Fruit fly (Drosophila melanogaster) whole organism, embryonic: ENCODE data around the gene Cypl.

Source experiments
- Aef1 ChIP-seq: fragments of 200-800 bp; sonication (Bioruptor generic); IDR thresholded peaks from 3 replicates; pipeline ENCODE4 v1.3.6; 2022; ENCODE audit warnings: missing biosample characterization, missing genetic modification characterization
- CG11504 ChIP-seq: fragments of 200-800 bp; sonication (Bioruptor generic); optimal IDR thresholded peaks from 3 replicates; lab custom pipeline; 2019; ENCODE audit warnings: missing biosample characterization, mild to moderate bottlenecking, missing genetic modification characterization, moderate library complexity
- CG12071 ChIP-seq: fragments of 200-800 bp; sonication (Bioruptor generic); optimal IDR thresholded peaks from 3 replicates; lab custom pipeline; 2018; ENCODE audit warnings: missing biosample characterization, mild to moderate bottlenecking, missing genetic modification characterization
- CG14667 ChIP-seq: fragments of 200-800 bp; sonication (Bioruptor generic); IDR thresholded peaks from 2 replicates; pipeline ENCODE4 v1.3.6; 2022; ENCODE audit warnings: missing biosample characterization, missing genetic modification characterization
- CG15479 ChIP-seq: fragments of 200-800 bp; sonication (Bioruptor generic); optimal IDR thresholded peaks from 3 replicates; lab custom pipeline; 2019; ENCODE audit warnings: missing biosample characterization, mild to moderate bottlenecking, missing genetic modification characterization, moderate library complexity
- CG16779 ChIP-seq: fragments of 200-800 bp; sonication (Bioruptor generic); IDR thresholded peaks from 2 replicates; pipeline ENCODE4 v1.3.6; 2022; ENCODE audit warnings: missing biosample characterization, missing genetic modification characterization
- CG17328 ChIP-seq: fragments of 200-800 bp; sonication (Bioruptor generic); IDR thresholded peaks from 2 replicates; pipeline ENCODE4 v1.3.6; 2022; ENCODE audit warnings: missing biosample characterization, missing genetic modification characterization
- CG3847 ChIP-seq: fragments of 200-800 bp; sonication (Bioruptor generic); IDR thresholded peaks from 2 replicates; pipeline ENCODE4 v1.3.6; 2022; ENCODE audit warnings: missing biosample characterization, missing genetic modification characterization
- CG42726 ChIP-seq: fragments of 200-800 bp; sonication (Bioruptor generic); IDR thresholded peaks from 2 replicates; pipeline ENCODE4 v1.3.6; 2022; ENCODE audit warnings: missing biosample characterization, missing genetic modification characterization; ENCODE audit not compliant: partially characterized antibody
- CG4282 ChIP-seq: fragments of 200-800 bp; sonication (Bioruptor generic); optimal IDR thresholded peaks from 2 replicates; lab custom pipeline; 2016; ENCODE audit warnings: missing biosample characterization, missing genetic modification characterization
- CG6254 ChIP-seq: fragments of 200-800 bp; sonication (Bioruptor generic); optimal IDR thresholded peaks from 3 replicates; lab custom pipeline; 2017; ENCODE audit warnings: mild to moderate bottlenecking, missing biosample characterization, missing genetic modification reagents, missing genetic modification characterization
- CG6272 ChIP-seq: fragments of 200-800 bp; sonication (Bioruptor generic); IDR thresholded peaks from 2 replicates; pipeline ENCODE4 v1.3.6; 2022; ENCODE audit warnings: missing biosample characterization, missing genetic modification characterization
- Camta ChIP-seq: fragments of 200-800 bp; sonication (Bioruptor generic); optimal IDR thresholded peaks from 2 replicates; lab custom pipeline; 2016; ENCODE audit warnings: missing biosample characterization, missing genetic modification characterization
- Dbx ChIP-seq: fragments of 200-800 bp; sonication (Bioruptor generic); IDR thresholded peaks from 3 replicates; pipeline ENCODE4 v1.3.6; 2022; ENCODE audit warnings: missing biosample characterization, missing genetic modification characterization
- Eip74EF ChIP-seq, 2 experiments: fragments of 200-800 bp in 1 of 2; fragments of >200 bp in 1 of 2; sonication (Bioruptor generic) in 1 of 2; optimal IDR thresholded peaks; 2 replicates each; lab custom pipeline; 2017 to 2019; ENCODE audit warnings: missing biosample characterization in 2 of 2, missing genetic modification characterization in 2 of 2, mild to moderate bottlenecking in 1 of 2, moderate library complexity in 1 of 2
- Fer2 ChIP-seq: fragments of 200-800 bp; sonication (Bioruptor generic); optimal IDR thresholded peaks from 2 replicates; lab custom pipeline; 2018; ENCODE audit warnings: missing biosample characterization, mild to moderate bottlenecking, missing genetic modification characterization, moderate library complexity
- HLH54F ChIP-seq: fragments of 200-800 bp; sonication (Bioruptor generic); optimal IDR thresholded peaks from 3 replicates; lab custom pipeline; 2016; ENCODE audit warnings: missing biosample characterization, missing genetic modification characterization
- Hr3 ChIP-seq: fragments of 200-800 bp; sonication (Bioruptor generic); optimal IDR thresholded peaks from 3 replicates; lab custom pipeline; 2016; ENCODE audit warnings: missing biosample characterization, missing genetic modification characterization
- Mes4 ChIP-seq: fragments of 200-800 bp; sonication (Bioruptor generic); optimal IDR thresholded peaks from 2 replicates; lab custom pipeline; 2016; ENCODE audit warnings: missing biosample characterization, missing genetic modification characterization
- NC2β ChIP-seq: fragments of 200-800 bp; sonication (Bioruptor generic); optimal IDR thresholded peaks from 2 replicates; lab custom pipeline; 2016; ENCODE audit warnings: missing biosample characterization, missing genetic modification characterization
- Neu2 ChIP-seq: fragments of 200-800 bp; sonication (Bioruptor generic); optimal IDR thresholded peaks from 3 replicates; lab custom pipeline; 2016; ENCODE audit warnings: missing biosample characterization, missing genetic modification characterization, borderline replicate concordance
- NfI ChIP-seq: fragments of 200-800 bp; sonication (Bioruptor generic); optimal IDR thresholded peaks from 3 replicates; lab custom pipeline; 2018; ENCODE audit warnings: missing biosample characterization, mild to moderate bottlenecking, missing genetic modification characterization, moderate library complexity
- Oli ChIP-seq: fragments of 200-800 bp; sonication (Bioruptor generic); optimal IDR thresholded peaks from 2 replicates; lab custom pipeline; 2018; ENCODE audit warnings: missing biosample characterization, mild to moderate bottlenecking, missing genetic modification characterization, moderate library complexity
- Ravus ChIP-seq: fragments of 200-800 bp; sonication (Bioruptor generic); IDR thresholded peaks from 2 replicates; pipeline ENCODE4 v1.3.6; 2022; ENCODE audit warnings: missing biosample characterization, missing genetic modification characterization
- Rx ChIP-seq: fragments of 200-800 bp; sonication (Bioruptor generic); IDR thresholded peaks from 2 replicates; pipeline ENCODE4 v1.3.6; 2022; ENCODE audit warnings: missing biosample characterization, missing genetic modification characterization
- Sin3A ChIP-seq: fragments of >200 bp; optimal IDR thresholded peaks from 2 replicates; lab custom pipeline; 2018
- ac ChIP-seq: fragments of 200-800 bp; sonication (Bioruptor generic); optimal IDR thresholded peaks from 3 replicates; lab custom pipeline; 2017; ENCODE audit warnings: missing biosample characterization, mild to moderate bottlenecking, missing genetic modification characterization
- ash1 ChIP-seq: fragments of 200-800 bp; sonication (Bioruptor generic); optimal IDR thresholded peaks from 2 replicates; lab custom pipeline; 2018; ENCODE audit warnings: missing biosample characterization, mild to moderate bottlenecking, missing genetic modification characterization
- caup ChIP-seq: fragments of 200-800 bp; sonication (Bioruptor generic); optimal IDR thresholded peaks from 3 replicates; lab custom pipeline; 2017; ENCODE audit warnings: missing biosample characterization, mild to moderate bottlenecking, missing genetic modification characterization, moderate library complexity; ENCODE audit not compliant: severe bottlenecking
- chm ChIP-seq: fragments of 200-800 bp; sonication (Bioruptor generic); IDR thresholded peaks from 2 replicates; pipeline ENCODE4 v1.3.6; 2022; ENCODE audit warnings: missing biosample characterization, missing genetic modification characterization
- corto ChIP-seq: fragments of 200-800 bp; sonication (Bioruptor generic); optimal IDR thresholded peaks from 2 replicates; lab custom pipeline; 2016; ENCODE audit warnings: missing biosample characterization, mild to moderate bottlenecking, missing genetic modification characterization, moderate library complexity
- crp ChIP-seq, 2 experiments: fragments of 200-800 bp; sonication (Bioruptor generic); optimal IDR thresholded peaks; 2 replicates in 1 of 2; 3 replicates in 1 of 2; lab custom pipeline; 2017; ENCODE audit warnings: missing biosample characterization in 2 of 2, missing genetic modification characterization in 2 of 2, mild to moderate bottlenecking in 1 of 2, moderate library complexity in 1 of 2
- dmrt11E ChIP-seq: fragments of 200-800 bp; sonication (Bioruptor generic); optimal IDR thresholded peaks from 3 replicates; lab custom pipeline; 2018; ENCODE audit warnings: missing biosample characterization, mild to moderate bottlenecking, missing genetic modification characterization, moderate library complexity
- en ChIP-seq: fragments of 200-800 bp; sonication (Bioruptor generic); optimal IDR thresholded peaks from 2 replicates; lab custom pipeline; 2016; ENCODE audit warnings: missing biosample characterization, missing genetic modification characterization
- fru ChIP-seq: fragments of >200 bp; optimal IDR thresholded peaks from 2 replicates; lab custom pipeline; 2017
- hkb ChIP-seq, 2 experiments: fragments of 200-800 bp in 1 of 2; fragments of >200 bp in 1 of 2; sonication (Bioruptor generic) in 1 of 2; IDR thresholded peaks in 1 of 2; optimal IDR thresholded peaks in 1 of 2; 2 replicates each; pipeline versions ENCODE4 v1.3.6 to Lab custom; 2017 to 2022; ENCODE audit warnings: missing biosample characterization in 1 of 2, missing genetic modification characterization in 1 of 2
- klu ChIP-seq: fragments of 200-800 bp; sonication (Bioruptor generic); IDR thresholded peaks from 2 replicates; pipeline ENCODE4 v1.3.6; 2022; ENCODE audit warnings: missing biosample characterization, missing genetic modification characterization
- lbe ChIP-seq: fragments of 200-800 bp; sonication (Bioruptor generic); optimal IDR thresholded peaks from 2 replicates; lab custom pipeline; 2016; ENCODE audit warnings: missing biosample characterization, mild to moderate bottlenecking, missing genetic modification characterization
- mam ChIP-seq: fragments of 200-800 bp; sonication (Bioruptor generic); optimal IDR thresholded peaks from 3 replicates; lab custom pipeline; 2016; ENCODE audit warnings: missing biosample characterization, missing genetic modification characterization
- nerfin-2 ChIP-seq: fragments of 200-800 bp; sonication (Bioruptor generic); IDR thresholded peaks from 2 replicates; pipeline ENCODE4 v1.3.6; 2022; ENCODE audit warnings: missing biosample characterization, missing genetic modification characterization; ENCODE audit not compliant: partially characterized antibody
- oc ChIP-seq: fragments of 200-800 bp; sonication (Bioruptor generic); optimal IDR thresholded peaks from 2 replicates; lab custom pipeline; 2018; ENCODE audit warnings: missing biosample characterization, mild to moderate bottlenecking, missing genetic modification characterization, moderate library complexity
- pan ChIP-seq, 4 experiments: fragments of >200 bp in 3 of 4; fragments of 200-800 bp in 1 of 4; sonication (Bioruptor generic) in 1 of 4; optimal IDR thresholded peaks in 3 of 4; IDR thresholded peaks in 1 of 4; 2 replicates each; pipeline versions ENCODE4 v1.3.6 to Lab custom; 2017 to 2022; ENCODE audit warnings: missing biosample characterization in 2 of 4, missing genetic modification characterization in 2 of 4, mixed read lengths in 1 of 4
- sens ChIP-seq: fragments of 200-800 bp; sonication (Bioruptor generic); peaks from one replicate; lab custom pipeline; 2016; ENCODE audit warnings: missing biosample characterization, missing genetic modification characterization
- seq ChIP-seq: fragments of 200-800 bp; sonication (Bioruptor generic); IDR thresholded peaks from 2 replicates; pipeline ENCODE4 v1.3.6; 2022; ENCODE audit warnings: missing biosample characterization, missing genetic modification characterization
- so ChIP-seq: fragments of 200-800 bp; sonication (Bioruptor generic); IDR thresholded peaks from 3 replicates; pipeline ENCODE4 v1.3.6; 2022; ENCODE audit warnings: missing biosample characterization, missing genetic modification characterization
- trh ChIP-seq: fragments of 200-800 bp; sonication (Bioruptor generic); optimal IDR thresholded peaks from 2 replicates; lab custom pipeline; 2016; ENCODE audit warnings: missing biosample characterization, missing genetic modification characterization
- twi ChIP-seq: fragments of 200-800 bp; optimal IDR thresholded peaks from 2 replicates; lab custom pipeline; 2019; ENCODE audit warnings: missing biosample characterization, mild to moderate bottlenecking, missing genetic modification characterization, moderate library complexity
- unpg ChIP-seq: fragments of 200-800 bp; sonication (Bioruptor generic); optimal IDR thresholded peaks from 3 replicates; lab custom pipeline; 2018; ENCODE audit warnings: missing biosample characterization, mild to moderate bottlenecking, missing genetic modification characterization, moderate library complexity
- wdn ChIP-seq: fragments of 200-800 bp; sonication (Bioruptor generic); IDR thresholded peaks from 2 replicates; pipeline ENCODE4 v1.3.6; 2022; ENCODE audit warnings: missing biosample characterization, missing genetic modification characterization

Gene Cypl

DNA sequence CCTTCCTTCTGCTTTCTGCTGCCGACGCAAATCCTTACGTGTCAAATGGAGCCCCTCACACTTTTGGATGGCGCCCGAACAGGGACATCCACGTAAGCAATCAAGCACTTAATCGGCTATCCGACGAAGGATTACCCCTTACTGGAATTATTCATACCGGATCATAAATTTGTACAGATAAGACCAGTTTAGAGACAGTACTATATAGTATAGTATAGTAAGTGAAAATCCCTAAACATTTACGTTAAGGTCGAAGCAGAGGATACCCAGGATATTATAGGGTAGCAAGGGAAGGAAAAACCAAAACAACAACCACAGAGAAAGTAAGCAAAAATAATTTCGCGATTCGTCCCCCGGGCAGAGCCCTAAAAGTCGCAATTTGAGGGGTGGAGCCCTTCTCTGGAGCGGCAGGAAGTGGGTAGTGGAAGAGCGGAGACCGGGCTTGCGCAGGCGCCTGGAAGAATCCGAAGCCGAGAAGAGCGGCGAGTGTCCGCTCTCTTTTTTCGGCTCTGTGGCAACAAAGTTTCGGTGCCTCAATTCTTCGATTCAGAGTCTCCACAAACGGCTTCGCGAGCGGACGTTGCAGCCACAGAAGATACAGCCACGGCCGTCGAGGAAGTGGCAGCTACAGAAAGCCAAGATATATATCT is 2.9 kb upstream of the Cypl start (continued):
- TF ChIP-seq Hr3, result peak; percentile 12
- peak; percentile 36 for TF ChIP-seq Fer2
- peak; percentile 67 for TF ChIP-seq CG12071
- peak; percentile 73; the same call in 1 of the 2 replicates for TF ChIP-seq wdn (GFP tag; lab: Robert Waterston, UW)
- 0 out of 2 replicates have a peak, but pooled peaks have one; percentile 5 for TF ChIP-seq CG17328
- no peak for TF ChIP-seq trh (GFP tag; lab: Kevin White, UChicago)
- TF ChIP-seq mam (GFP tag; lab: Kevin White, UChicago), result peak; percentile 76
- 0 out of 2 replicates have a peak, but pooled peaks have one; percentile 12 for TF ChIP-seq CG6272
- peak; percentile 91 for TF ChIP-seq sens (GFP tag; lab: Kevin White, UChicago)
- peak; percentile 5 for TF ChIP-seq CG6254 (GFP tag; lab: Kevin White, UChicago)
- no peak for TF ChIP-seq Sin3A (lab: Kevin White, UChicago)
- TF ChIP-seq ash1 (GFP tag; lab: Kevin White, UChicago), result peak; percentile 37
- TF ChIP-seq NC2β (GFP tag; lab: Kevin White, UChicago), result peak; percentile 14
- TF ChIP-seq CG11504, result peak; percentile 68
- TF ChIP-seq chm, result no peak
- peak; percentile 68 for TF ChIP-seq Aef1 (GFP tag; lab: Robert Waterston, UW)
- peak; percentile 6 for TF ChIP-seq corto (GFP tag; lab: Kevin White, UChicago)
- no peak for TF ChIP-seq hkb (optimal IDR thresholded peaks at IDR 0.05; lab: Kevin White, UChicago)
- TF ChIP-seq hkb (GFP tag; IDR thresholded peaks at IDR 0.05; lab: Robert Waterston, UW), result peak; percentile 68
- no peak for TF ChIP-seq so
- peak; percentile 8 for TF ChIP-seq CG4282 (GFP tag; lab: Kevin White, UChicago)
- no peak for TF ChIP-seq dmrt11E (tag; lab: Kevin White, UChicago)
- no peak for TF ChIP-seq CG16779 (GFP tag; lab: Robert Waterston, UW)
- no peak for TF ChIP-seq fru (lab: Kevin White, UChicago)
- no peak for TF ChIP-seq pan (optimal IDR thresholded peaks at IDR 0.05; lab: Kevin White, UChicago)
- peak in 1 of 2 experiments; percentile 80 for TF ChIP-seq pan (GFP tag; optimal IDR thresholded peaks at IDR 0.05 in 1 of 2, IDR thresholded peaks at IDR 0.05 in 1 of 2)
- TF ChIP-seq Mes4, result no peak
- TF ChIP-seq CG15479, result no peak
- peak; percentile 67 for TF ChIP-seq CG3847
- TF ChIP-seq Rx (GFP tag; lab: Robert Waterston, UW), result 0 out of 2 replicates have a peak, but pooled peaks have one; percentile 21
- no peak for TF ChIP-seq CG42726 (GFP tag; lab: Robert Waterston, UW)
- TF ChIP-seq Eip74EF (GFP tag; optimal IDR thresholded peaks at IDR 0.05; lab: Kevin White, UChicago), result no peak
- TF ChIP-seq oc (tag; lab: Kevin White, UChicago), result no peak
- TF ChIP-seq twi (tag; lab: Kevin White, UChicago), result no peak
- TF ChIP-seq lbe, result peak; percentile 72
- TF ChIP-seq Camta (GFP tag; lab: Kevin White, UChicago), result peak; percentile 61
- no peak for TF ChIP-seq crp (GFP tag; optimal IDR thresholded peaks at IDR 0.05; lab: Kevin White, UChicago)
- TF ChIP-seq NfI (GFP tag; lab: Kevin White, UChicago), result peak; percentile 63
- peak; percentile 28; the same call in 1 of the 2 replicates for TF ChIP-seq klu
- TF ChIP-seq CG14667, result peak; percentile 38; the same call in 1 of the 2 replicates
- TF ChIP-seq Oli, result peak; percentile 63
- no peak for TF ChIP-seq ac (GFP tag; lab: Kevin White, UChicago)
- peak; percentile 39; the same call in 1 of the 2 replicates for TF ChIP-seq seq (GFP tag; lab: Robert Waterston, UW)
- TF ChIP-seq HLH54F (GFP tag; lab: Kevin White, UChicago), result peak; percentile 78
- peak; percentile 91 for TF ChIP-seq Dbx (GFP tag; lab: Robert Waterston, UW)
- TF ChIP-seq en (GFP tag; lab: Kevin White, UChicago), result no peak
- TF ChIP-seq caup, result peak; percentile 78
- TF ChIP-seq unpg (GFP tag; lab: Kevin White, UChicago), result peak; percentile 58
- TF ChIP-seq Neu2 (GFP tag; lab: Kevin White, UChicago), result no peak
- no peak for TF ChIP-seq Ravus
- no peak for TF ChIP-seq nerfin-2 (GFP tag; lab: Robert Waterston, UW)
